Fruit fly (Drosophila melanogaster) Kc167 (cell line): ENCODE results near the gene C901.
"Not testable (repeated sequence)": the region's sequence is repeated elsewhere in the genome, so short reads cannot be mapped to it uniquely, and the experiment has no call there.

Source experiments
- Myc ChIP-seq: fragments of >200 bp; optimal IDR thresholded peaks from 2 replicates; lab custom pipeline; 2017; ENCODE audit warnings: missing external identifiers
- Sin3A ChIP-seq: fragments of >200 bp; optimal IDR thresholded peaks from 2 replicates; lab custom pipeline; 2018; ENCODE audit warnings: missing external identifiers
- h ChIP-seq: fragments of >200 bp; optimal IDR thresholded peaks from 3 replicates; lab custom pipeline; 2018; ENCODE audit warnings: missing external identifiers
- insv ChIP-seq: fragments of >200 bp; optimal IDR thresholded peaks from 3 replicates; lab custom pipeline; 2018; ENCODE audit warnings: missing external identifiers
- psq ChIP-seq: fragments of >200 bp; optimal IDR thresholded peaks from 2 replicates; lab custom pipeline; 2017; ENCODE audit warnings: missing external identifiers
- ttk ChIP-seq: sonication (Bioruptor generic); optimal IDR thresholded peaks from 2 replicates; lab custom pipeline; 2017; ENCODE audit warnings: missing external identifiers

Gene C901

DNA sequence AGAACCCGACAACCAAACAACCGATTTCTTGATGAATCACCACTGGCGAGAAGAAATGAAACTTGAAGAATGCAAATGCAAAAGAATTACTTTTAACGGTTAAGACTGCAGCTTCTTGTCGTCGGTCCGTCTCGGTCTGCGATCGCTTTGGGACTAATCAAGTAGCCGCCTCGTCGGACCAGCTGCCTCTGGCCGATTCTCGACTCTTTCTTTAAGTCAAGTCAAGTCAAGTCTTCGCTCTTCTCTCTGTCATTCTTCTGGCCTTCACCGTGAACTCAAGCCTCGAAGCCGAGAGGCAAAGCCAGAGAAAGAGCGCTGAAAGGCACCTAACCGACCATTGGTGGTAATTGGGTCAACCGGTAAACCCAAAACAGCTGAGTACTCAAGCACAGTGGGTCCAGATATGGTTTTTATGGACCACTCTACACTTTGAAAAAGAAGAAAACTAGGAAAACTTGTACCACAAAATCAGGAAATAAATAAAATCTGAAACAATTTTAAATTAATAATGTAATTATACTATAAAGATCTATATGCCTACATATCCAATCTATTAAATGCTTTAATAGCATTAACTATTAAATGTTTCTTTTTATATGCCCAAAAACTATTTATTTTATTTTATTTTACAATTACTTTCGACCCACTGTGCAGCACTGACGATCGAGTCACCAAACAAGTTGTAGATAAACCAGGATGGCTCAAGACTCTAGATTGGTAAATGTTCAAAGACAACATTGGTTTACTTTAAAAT, at the start of gene C901:
Gene C901, minus strand, starts transcription at position 157 of the 754 bp plus-strand sequence.
- TF ChIP-seq h (lab: Kevin White, UChicago): no peak
- TF ChIP-seq insv (lab: Kevin White, UChicago): no peak
- TF ChIP-seq Myc (lab: Kevin White, UChicago): no peak

DNA sequence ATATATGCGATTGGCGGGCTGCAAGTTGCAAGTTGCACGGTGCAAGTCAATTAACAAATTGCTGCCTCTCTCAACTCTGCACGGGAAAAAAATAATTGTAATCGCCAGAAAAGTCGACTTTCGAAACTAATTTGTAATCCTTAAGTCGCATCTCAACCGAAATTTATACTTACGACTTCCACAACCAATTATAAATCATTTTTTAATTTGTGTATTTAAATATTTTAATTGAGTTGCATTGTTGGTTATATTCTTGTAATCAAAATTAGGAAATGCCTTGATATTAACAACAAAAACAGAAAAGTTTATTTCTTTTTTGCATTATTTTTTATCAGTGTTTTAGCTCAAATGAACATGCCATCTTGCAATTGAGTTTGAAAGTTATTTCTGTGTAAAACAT, 7.0 kb downstream of the C901 start:
- TF ChIP-seq Sin3A (lab: Kevin White, UChicago): no peak
- TF ChIP-seq insv (lab: Kevin White, UChicago): no peak
- no peak for TF ChIP-seq ttk (lab: Kevin White, UChicago)

DNA sequence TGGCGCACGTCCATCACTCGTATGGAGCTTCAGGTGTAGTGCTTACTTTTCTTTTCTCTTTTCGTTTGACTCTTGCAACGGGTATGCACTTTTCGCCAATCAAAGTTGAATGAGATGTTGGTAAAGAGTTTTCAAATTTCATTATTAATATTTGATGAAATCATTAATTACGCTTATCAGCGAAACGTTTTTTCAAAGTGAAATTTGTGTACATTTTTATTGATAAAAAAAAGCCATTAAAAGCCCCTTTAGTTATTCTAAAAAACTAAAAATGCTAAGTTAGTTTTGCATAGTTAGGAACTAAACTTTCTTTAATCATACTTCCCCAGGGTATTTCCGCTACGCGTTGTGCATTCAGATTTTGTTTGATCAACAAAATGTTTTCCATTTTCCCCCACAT, 13.7 kb downstream of the C901 start:
- TF ChIP-seq Myc (lab: Kevin White, UChicago): no peak
- TF ChIP-seq ttk (lab: Kevin White, UChicago): no peak
- TF ChIP-seq psq (lab: Kevin White, UChicago): no peak
- no peak for TF ChIP-seq h (lab: Kevin White, UChicago)
- no peak for TF ChIP-seq insv (lab: Kevin White, UChicago)
- TF ChIP-seq Sin3A (lab: Kevin White, UChicago): no peak

DNA sequence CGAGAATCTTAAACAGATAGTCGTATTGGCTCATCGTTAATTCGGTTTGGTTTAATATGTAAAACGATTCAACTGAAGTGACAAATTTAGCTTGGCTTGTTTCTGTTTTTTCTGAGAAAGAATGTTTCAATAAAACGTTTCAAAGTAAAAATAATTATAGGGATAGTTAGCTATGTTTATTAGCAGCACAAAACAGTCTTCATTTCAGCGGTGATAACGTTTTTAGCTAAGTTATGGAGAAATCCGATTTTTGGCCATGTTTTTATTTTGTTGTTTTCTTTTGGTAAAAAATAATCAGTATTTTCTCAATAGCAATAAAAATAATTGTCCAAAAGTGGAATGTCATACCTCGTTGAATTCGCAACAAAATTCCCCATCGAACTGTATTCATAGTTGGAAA, 14.5 kb downstream of the C901 start, which contains the start of gene Rab9Fb:
Gene Rab9Fb, minus strand, starts transcription at position 101 of the 400 bp plus-strand sequence.
- no peak for TF ChIP-seq Sin3A (lab: Kevin White, UChicago)
- TF ChIP-seq insv (lab: Kevin White, UChicago): no peak
- no peak for TF ChIP-seq psq (lab: Kevin White, UChicago)
- no peak for TF ChIP-seq h (lab: Kevin White, UChicago)
- no peak for TF ChIP-seq ttk (lab: Kevin White, UChicago)
- TF ChIP-seq Myc (lab: Kevin White, UChicago): no peak

DNA sequence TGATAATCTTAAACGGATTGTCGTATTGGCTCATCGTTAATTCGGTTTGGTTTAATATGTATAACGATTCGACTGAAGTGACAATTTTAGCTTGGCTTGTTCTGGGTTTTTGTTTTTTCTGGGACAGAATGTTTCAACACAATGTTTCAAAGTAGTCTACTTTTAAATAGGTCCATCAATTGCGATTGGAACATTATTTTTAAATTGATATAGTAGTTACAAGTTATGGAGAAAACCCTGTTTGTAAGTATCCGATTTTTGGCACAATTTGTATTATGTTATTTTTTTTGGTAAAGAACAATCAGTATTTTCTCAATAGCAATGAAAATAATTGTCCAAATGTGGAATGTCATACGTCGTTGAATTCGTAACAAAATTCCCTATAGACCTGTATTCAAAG, 16.0 kb downstream of the C901 start, which contains the start of gene Rab9Fa:
Gene Rab9Fa, minus strand, starts transcription at position 101 of the 400 bp plus-strand sequence.
- not testable (repeated sequence) for TF ChIP-seq psq, h, Sin3A (lab: Kevin White, UChicago)

dm6 chrX:10936599-10936998, 30.3 kb downstream of the C901 start:
- TF ChIP-seq insv (lab: Kevin White, UChicago) (no peak), ttk (lab: Kevin White, UChicago) (no peak), psq (lab: Kevin White, UChicago) (no peak), Myc (lab: Kevin White, UChicago) (no peak), Sin3A (lab: Kevin White, UChicago) (no peak), h (lab: Kevin White, UChicago) (no peak)

- TF ChIP-seq h (lab: Kevin White, UChicago) (no peak), Sin3A (lab: Kevin White, UChicago) (no peak), psq (lab: Kevin White, UChicago) (no peak), ttk (lab: Kevin White, UChicago) (no peak), insv (lab: Kevin White, UChicago) (no peak), Myc (lab: Kevin White, UChicago) (no peak)
Observed at dm6 chrX:10935587-10935986, 31.3 kb downstream of the C901 start.

DNA sequence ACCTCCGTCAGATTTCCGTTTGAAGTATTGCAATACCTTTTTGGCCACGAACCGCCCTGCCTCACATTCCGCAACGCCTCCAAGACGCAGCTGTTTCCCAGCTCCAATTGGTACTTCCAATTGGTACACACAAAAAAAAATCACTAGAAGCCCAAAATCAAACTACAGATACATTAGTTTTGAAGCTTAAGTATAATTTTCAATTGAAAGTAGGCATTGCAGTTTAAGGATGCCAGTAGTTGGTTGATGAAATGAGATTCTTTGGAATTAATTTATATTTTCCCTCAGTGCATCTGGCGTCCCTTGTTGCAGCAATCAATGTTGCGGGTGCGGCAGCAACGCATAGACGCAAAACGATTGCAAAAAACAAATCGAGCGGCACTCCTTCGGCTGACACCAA, 33.2 kb downstream of the C901 start:
- TF ChIP-seq Sin3A (lab: Kevin White, UChicago) (no peak), h (lab: Kevin White, UChicago) (no peak), insv (lab: Kevin White, UChicago) (no peak), Myc (lab: Kevin White, UChicago) (no peak), psq (lab: Kevin White, UChicago) (no peak), ttk (lab: Kevin White, UChicago) (no peak)

dm6 chrX:10932300-10932699, 34.6 kb downstream of the C901 start:
- TF ChIP-seq psq (lab: Kevin White, UChicago) (no peak), insv (lab: Kevin White, UChicago) (no peak), Sin3A (lab: Kevin White, UChicago) (no peak), ttk (lab: Kevin White, UChicago) (no peak), h (lab: Kevin White, UChicago) (no peak), Myc (lab: Kevin White, UChicago) (no peak)

DNA sequence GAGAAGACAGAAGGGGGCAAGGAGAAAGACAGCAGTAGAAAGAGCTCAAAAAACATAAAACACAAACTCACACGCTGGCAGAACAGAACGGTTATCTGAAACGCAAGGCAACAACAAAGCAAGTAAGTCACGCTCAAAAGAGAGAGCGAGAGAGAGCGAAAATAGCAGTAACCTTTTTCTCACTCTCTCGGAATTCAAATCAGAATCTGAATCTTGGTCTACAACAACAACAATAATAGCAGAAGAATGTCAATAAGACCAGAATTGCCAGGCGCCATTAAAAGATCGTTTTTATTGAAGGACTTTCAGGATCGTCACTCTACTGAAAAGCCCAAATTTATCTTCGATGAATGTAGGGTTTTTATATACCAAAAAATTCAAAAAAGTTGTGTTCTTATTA, 35.7 kb downstream of the C901 start:
- no peak for TF ChIP-seq insv (lab: Kevin White, UChicago)

DNA sequence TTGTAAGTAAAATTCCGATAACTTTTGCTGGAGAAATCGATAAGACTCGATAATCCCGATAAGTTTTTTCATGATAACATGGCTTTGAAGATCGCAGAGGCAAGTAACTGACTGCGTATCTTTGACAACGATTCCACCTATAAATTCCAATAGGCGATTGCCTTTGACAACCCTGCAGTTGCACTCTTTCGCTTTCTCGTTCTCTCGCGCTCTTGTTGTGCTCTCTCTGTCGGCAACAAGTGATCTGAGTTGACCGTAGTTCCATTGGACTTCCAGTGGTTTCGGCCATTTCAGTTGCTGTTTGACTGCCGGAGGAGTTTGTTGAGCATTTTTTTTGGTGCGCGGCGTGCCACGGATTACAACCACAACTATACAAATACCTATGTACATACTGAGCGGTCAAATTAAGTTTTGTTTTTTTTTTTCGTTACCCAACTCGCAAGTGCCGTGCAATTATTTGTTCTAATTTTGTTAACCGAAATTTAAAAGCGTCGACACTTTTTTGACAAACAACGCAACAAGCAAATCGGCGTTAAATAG, 36.3 kb downstream of the C901 start, which contains the start of gene Myo10A:
Gene Myo10A, plus strand, starts transcription at position 288 of the 540 bp plus-strand sequence.
- no peak for TF ChIP-seq ttk (lab: Kevin White, UChicago)
- no peak for TF ChIP-seq h (lab: Kevin White, UChicago)
- no peak for TF ChIP-seq Sin3A (lab: Kevin White, UChicago)

- no peak for TF ChIP-seq Myc (lab: Kevin White, UChicago)
- TF ChIP-seq h (lab: Kevin White, UChicago): no peak
- TF ChIP-seq psq (lab: Kevin White, UChicago): no peak
- no peak for TF ChIP-seq Sin3A (lab: Kevin White, UChicago)
Observed at dm6 chrX:10929613-10930012, 37.3 kb downstream of the C901 start.
